Fruit fly (Drosophila melanogaster) whole organism, prepupa: ENCODE measurements around the gene GstD2.

Source experiments
- Blimp-1 ChIP-seq: fragments of 200-800 bp; sonication (Bioruptor generic); optimal IDR thresholded peaks from 3 replicates; lab custom pipeline; 2017; ENCODE audit warnings: missing biosample characterization, missing genetic modification characterization, mild to moderate bottlenecking, moderate library complexity, missing genetic modification reagents
- CG10631 ChIP-seq: fragments of 200-800 bp; sonication (Bioruptor generic); optimal IDR thresholded peaks from 2 replicates; lab custom pipeline; 2016; ENCODE audit warnings: missing biosample characterization, missing genetic modification characterization
- CG10669 ChIP-seq: fragments of 200-800 bp; sonication (Bioruptor generic); optimal IDR thresholded peaks from 3 replicates; lab custom pipeline; 2018; ENCODE audit warnings: missing biosample characterization, mild to moderate bottlenecking, missing genetic modification characterization, moderate library complexity
- CG11294 ChIP-seq: fragments of 200-800 bp; sonication (Bioruptor generic); IDR thresholded peaks from 2 replicates; pipeline ENCODE4 v1.3.6; 2022; ENCODE audit warnings: missing biosample characterization, missing genetic modification characterization
- CG15336 ChIP-seq: fragments of 200-800 bp; sonication (Bioruptor generic); IDR thresholded peaks from 2 replicates; pipeline ENCODE4 v1.3.6; 2022; ENCODE audit warnings: missing biosample characterization, missing genetic modification characterization
- CG16779 ChIP-seq: fragments of 200-800 bp; sonication (Bioruptor generic); optimal IDR thresholded peaks from 3 replicates; lab custom pipeline; 2017; ENCODE audit warnings: missing biosample characterization, mild to moderate bottlenecking, missing genetic modification characterization
- CG3032 ChIP-seq: fragments of 200-800 bp; optimal IDR thresholded peaks from 2 replicates; lab custom pipeline; 2019; ENCODE audit warnings: missing biosample characterization, mild to moderate bottlenecking, missing genetic modification characterization, moderate library complexity
- CG32006 ChIP-seq: fragments of 200-800 bp; sonication (Bioruptor generic); optimal IDR thresholded peaks from 3 replicates; lab custom pipeline; 2017; ENCODE audit warnings: missing biosample characterization, mild to moderate bottlenecking, missing genetic modification characterization
- CG34406 ChIP-seq: fragments of 200-800 bp; sonication (Bioruptor generic); optimal IDR thresholded peaks from 3 replicates; lab custom pipeline; 2016; ENCODE audit warnings: missing biosample characterization, missing genetic modification characterization
- CG3919 ChIP-seq: fragments of 200-800 bp; sonication (Bioruptor generic); optimal IDR thresholded peaks from 3 replicates; lab custom pipeline; 2016; ENCODE audit warnings: missing biosample characterization, missing genetic modification characterization
- CG4318 ChIP-seq: fragments of 200-800 bp; sonication (Bioruptor generic); optimal IDR thresholded peaks from 3 replicates; lab custom pipeline; 2017; ENCODE audit warnings: missing biosample characterization, mild to moderate bottlenecking, missing genetic modification characterization
- CG6163 ChIP-seq: fragments of 200-800 bp; sonication (Bioruptor generic); IDR thresholded peaks from 3 replicates; pipeline ENCODE4 v1.3.6; 2022; ENCODE audit warnings: missing biosample characterization, missing genetic modification characterization
- CG6276 ChIP-seq: fragments of 200-800 bp; sonication (Bioruptor generic); optimal IDR thresholded peaks from 2 replicates; lab custom pipeline; 2017; ENCODE audit warnings: missing biosample characterization, mild to moderate bottlenecking, missing genetic modification characterization
- CG6792 ChIP-seq: fragments of 200-800 bp; sonication (Bioruptor generic); optimal IDR thresholded peaks from 3 replicates; lab custom pipeline; 2016; ENCODE audit warnings: missing biosample characterization, missing genetic modification characterization
- CG6808 ChIP-seq: fragments of 200-800 bp; sonication (Bioruptor generic); optimal IDR thresholded peaks from 3 replicates; lab custom pipeline; 2017; ENCODE audit warnings: missing biosample characterization, missing genetic modification characterization, mild to moderate bottlenecking, moderate library complexity, missing genetic modification reagents
- CG6854 ChIP-seq: fragments of 200-800 bp; sonication (Bioruptor generic); optimal IDR thresholded peaks from 2 replicates; lab custom pipeline; 2017; ENCODE audit warnings: missing biosample characterization, mild to moderate bottlenecking, missing genetic modification characterization
- CG7368 ChIP-seq: fragments of 200-800 bp; sonication (Bioruptor generic); optimal IDR thresholded peaks from 3 replicates; lab custom pipeline; 2016; ENCODE audit warnings: missing biosample characterization, missing genetic modification characterization
- CG8119 ChIP-seq: fragments of 200-800 bp; sonication (Bioruptor generic); IDR thresholded peaks from 3 replicates; pipeline ENCODE4 v1.3.6; 2022; ENCODE audit warnings: missing biosample characterization, missing genetic modification characterization
- CG8319 ChIP-seq: fragments of 200-800 bp; sonication (Bioruptor generic); optimal IDR thresholded peaks from 3 replicates; lab custom pipeline; 2016; ENCODE audit warnings: missing biosample characterization, missing genetic modification characterization
- CG8632 ChIP-seq: fragments of 200-800 bp; sonication (Bioruptor generic); optimal IDR thresholded peaks from 3 replicates; lab custom pipeline; 2016; ENCODE audit warnings: missing biosample characterization, missing genetic modification characterization
- CG9139 ChIP-seq: fragments of 200-800 bp; sonication (Bioruptor generic); optimal IDR thresholded peaks from 3 replicates; lab custom pipeline; 2017; ENCODE audit warnings: missing biosample characterization, mild to moderate bottlenecking, missing genetic modification characterization
- Eip78C ChIP-seq: fragments of 200-800 bp; sonication (Bioruptor generic); peaks from one replicate; lab custom pipeline; 2016; ENCODE audit warnings: missing biosample characterization, missing genetic modification characterization
- Eip93F ChIP-seq: fragments of 200-800 bp; sonication (Bioruptor generic); optimal IDR thresholded peaks from 2 replicates; lab custom pipeline; 2016; ENCODE audit warnings: missing biosample characterization, mild to moderate bottlenecking, missing genetic modification characterization
- Ets21C ChIP-seq: fragments of 200-800 bp; sonication (Bioruptor generic); optimal IDR thresholded peaks from 3 replicates; lab custom pipeline; 2016; ENCODE audit warnings: missing biosample characterization, missing genetic modification characterization
- Ets96B ChIP-seq: fragments of 200-800 bp; optimal IDR thresholded peaks from 2 replicates; lab custom pipeline; 2019; ENCODE audit warnings: missing biosample characterization, mild to moderate bottlenecking, missing genetic modification characterization, moderate library complexity
- Gug ChIP-seq: fragments of 200-800 bp; sonication (Bioruptor generic); IDR thresholded peaks from 2 replicates; pipeline ENCODE4 v1.3.6; 2022; ENCODE audit warnings: missing biosample characterization, missing genetic modification characterization
- Hr39 ChIP-seq: fragments of 200-800 bp; sonication (Bioruptor generic); optimal IDR thresholded peaks from 2 replicates; lab custom pipeline; 2016; ENCODE audit warnings: missing biosample characterization, missing genetic modification characterization
- Met ChIP-seq: fragments of 200-800 bp; sonication (Bioruptor generic); optimal IDR thresholded peaks from 3 replicates; lab custom pipeline; 2016; ENCODE audit warnings: missing biosample characterization, missing genetic modification characterization
- OdsH ChIP-seq: fragments of 200-800 bp; sonication (Bioruptor generic); optimal IDR thresholded peaks from 3 replicates; lab custom pipeline; 2016; ENCODE audit warnings: missing biosample characterization, missing genetic modification characterization
- Smox ChIP-seq: fragments of 200-800 bp; sonication (Bioruptor generic); optimal IDR thresholded peaks from 3 replicates; lab custom pipeline; 2016; ENCODE audit warnings: missing biosample characterization, missing genetic modification characterization
- Sox102F ChIP-seq: fragments of 200-800 bp; sonication (Bioruptor generic); optimal IDR thresholded peaks from 2 replicates; lab custom pipeline; 2016; ENCODE audit warnings: missing biosample characterization, mild to moderate bottlenecking, missing genetic modification characterization
- Sox15 ChIP-seq: fragments of 200-800 bp; sonication (Bioruptor generic); optimal IDR thresholded peaks from 3 replicates; lab custom pipeline; 2016; ENCODE audit warnings: missing biosample characterization, missing genetic modification characterization
- achi ChIP-seq: fragments of 200-800 bp; sonication (Bioruptor generic); optimal IDR thresholded peaks from 3 replicates; lab custom pipeline; 2016; ENCODE audit warnings: missing biosample characterization, missing genetic modification characterization
- acj6 ChIP-seq: fragments of 200-800 bp; sonication (Bioruptor generic); optimal IDR thresholded peaks from 3 replicates; lab custom pipeline; 2016; ENCODE audit warnings: missing biosample characterization, missing genetic modification characterization
- cyc ChIP-seq: fragments of 200-800 bp; sonication (Bioruptor generic); optimal IDR thresholded peaks from 3 replicates; lab custom pipeline; 2016; ENCODE audit warnings: missing biosample characterization, missing genetic modification characterization
- eg ChIP-seq: fragments of 200-800 bp; sonication (Bioruptor generic); IDR thresholded peaks from 3 replicates; pipeline ENCODE4 v1.3.6; 2022; ENCODE audit warnings: missing biosample characterization, missing genetic modification characterization
- esn ChIP-seq: fragments of 200-800 bp; sonication (Bioruptor generic); optimal IDR thresholded peaks from 2 replicates; lab custom pipeline; 2016; ENCODE audit warnings: missing biosample characterization, mild to moderate bottlenecking, missing genetic modification characterization, moderate library complexity
- fd59A ChIP-seq: fragments of 200-800 bp; sonication (Bioruptor generic); optimal IDR thresholded peaks from 2 replicates; lab custom pipeline; 2017; ENCODE audit warnings: missing biosample characterization, mild to moderate bottlenecking, missing genetic modification characterization, missing genetic modification reagents
- fd85E ChIP-seq: fragments of 200-800 bp; sonication (Bioruptor generic); optimal IDR thresholded peaks from 3 replicates; lab custom pipeline; 2016; ENCODE audit warnings: missing biosample characterization, missing genetic modification characterization
- fkh ChIP-seq: fragments of 200-800 bp; sonication (Bioruptor generic); optimal IDR thresholded peaks from 3 replicates; lab custom pipeline; 2017; ENCODE audit warnings: missing biosample characterization, mild to moderate bottlenecking, missing genetic modification characterization, moderate library complexity
- lz ChIP-seq: fragments of 200-800 bp; sonication (Bioruptor generic); optimal IDR thresholded peaks from 3 replicates; lab custom pipeline; 2016; ENCODE audit warnings: missing biosample characterization, missing genetic modification characterization
- net ChIP-seq: fragments of 200-800 bp; sonication (Bioruptor generic); optimal IDR thresholded peaks from 3 replicates; lab custom pipeline; 2016; ENCODE audit warnings: missing biosample characterization, missing genetic modification characterization
- pdm3 ChIP-seq: fragments of 200-800 bp; sonication (Bioruptor generic); optimal IDR thresholded peaks from 3 replicates; lab custom pipeline; 2016; ENCODE audit warnings: missing biosample characterization, missing genetic modification characterization
- salr ChIP-seq, 2 experiments: fragments of 200-800 bp; sonication (Bioruptor generic); optimal IDR thresholded peaks; 3 replicates each; lab custom pipeline; 2016 to 2018; ENCODE audit warnings: missing biosample characterization in 2 of 2, missing genetic modification characterization in 2 of 2, mild to moderate bottlenecking in 1 of 2
- spab ChIP-seq: fragments of 200-800 bp; sonication (Bioruptor generic); optimal IDR thresholded peaks from 2 replicates; lab custom pipeline; 2017; ENCODE audit warnings: missing biosample characterization, mild to moderate bottlenecking, missing genetic modification characterization, missing genetic modification reagents
- ss ChIP-seq, 2 experiments: fragments of 200-800 bp; sonication (Bioruptor generic); optimal IDR thresholded peaks; 2 replicates in 1 of 2; 3 replicates in 1 of 2; lab custom pipeline; 2017 to 2018; ENCODE audit warnings: mild to moderate bottlenecking in 2 of 2, missing biosample characterization in 2 of 2, missing genetic modification characterization in 2 of 2, moderate library complexity in 1 of 2
- svp ChIP-seq: fragments of 200-800 bp; sonication (Bioruptor generic); peaks from one replicate; lab custom pipeline; 2016; ENCODE audit warnings: missing biosample characterization, missing genetic modification characterization
- vri ChIP-seq: fragments of 200-800 bp; sonication (Bioruptor generic); optimal IDR thresholded peaks from 3 replicates; lab custom pipeline; 2016; ENCODE audit warnings: missing biosample characterization, mild to moderate bottlenecking, missing genetic modification characterization

GstD2 gene

dm6 chr3R:12406235-12407196 lies 34.7 kb downstream of the GstD2 start, which contains the start of gene CG5167 (continued):
- TF ChIP-seq Eip78C (GFP tag; lab: Kevin White, UChicago) (peak; percentile 87), Sox102F (GFP tag; lab: Kevin White, UChicago) (peak; percentile 46), Met (GFP tag; lab: Kevin White, UChicago) (no peak), CG9139 (GFP tag; lab: Kevin White, UChicago) (peak; percentile 87), CG32006 (GFP tag; lab: Kevin White, UChicago) (no peak), Hr39 (GFP tag; lab: Kevin White, UChicago) (peak; percentile 28), CG8319 (no peak), CG11294 (no peak), net (peak; percentile 76), vri (GFP tag; lab: Kevin White, UChicago) (peak; percentile 16), CG34406 (peak; percentile 36), acj6 (no peak), Gug (no peak; the same call in 1 of the 2 replicates), CG16779 (tag; lab: Kevin White, UChicago) (peak; percentile 87), CG3919 (peak; percentile 43), CG8119 (GFP tag; lab: Robert Waterston, UW) (peak; percentile 59), Blimp-1 (no peak), CG6854 (GFP tag; lab: Kevin White, UChicago) (peak; percentile 59), fkh (peak; percentile 25), Sox15 (GFP tag; lab: Kevin White, UChicago) (no peak), eg (GFP tag; lab: Robert Waterston, UW) (peak; percentile 70), CG7368 (GFP tag; lab: Kevin White, UChicago) (no peak), spab (GFP tag; lab: Kevin White, UChicago) (peak; percentile 54), OdsH (GFP tag; lab: Kevin White, UChicago) (no peak), CG6276 (peak; percentile 92), CG8632 (GFP tag; lab: Kevin White, UChicago) (peak; percentile 20), svp (GFP tag; lab: Kevin White, UChicago) (peak; percentile 69), salr (GFP tag; optimal IDR thresholded peaks at IDR 0.05; lab: Kevin White, UChicago) (peak; percentile 41 to 50), esn (GFP tag; lab: Kevin White, UChicago) (peak; percentile 63), cyc (GFP tag; lab: Kevin White, UChicago) (peak; percentile 8), CG6808 (GFP tag; lab: Kevin White, UChicago) (peak; percentile 76), CG10631 (GFP tag; lab: Kevin White, UChicago) (no peak), Ets21C (no peak), lz (peak; percentile 58), fd85E (GFP tag; lab: Kevin White, UChicago) (no peak), CG6792 (GFP tag; lab: Kevin White, UChicago) (no peak)
- TF ChIP-seq, all 60 proteins: peak for 38

- TF ChIP-seq CG10669 (GFP tag; lab: Kevin White, UChicago), result no peak
- peak; percentile 10 for TF ChIP-seq Ets96B (tag; lab: Kevin White, UChicago)
- TF ChIP-seq cyc (GFP tag; lab: Kevin White, UChicago), result no peak
- TF ChIP-seq ss (GFP tag; optimal IDR thresholded peaks at IDR 0.05; lab: Kevin White, UChicago), result peak in 1 of 2 experiments; percentile 38
- TF ChIP-seq CG6792 (GFP tag; lab: Kevin White, UChicago), result no peak
- TF ChIP-seq svp (GFP tag; lab: Kevin White, UChicago), result no peak
- TF ChIP-seq Ets21C, result no peak
- no peak for TF ChIP-seq fd85E (GFP tag; lab: Kevin White, UChicago)
- no peak for TF ChIP-seq Eip93F (GFP tag; lab: Kevin White, UChicago)
- TF ChIP-seq Gug, result no peak
- no peak for TF ChIP-seq CG8119 (GFP tag; lab: Robert Waterston, UW)
- TF ChIP-seq CG6276, result no peak
- TF ChIP-seq fd59A (GFP tag; lab: Kevin White, UChicago), result no peak
- TF ChIP-seq CG6163, result peak; percentile 20; the same call in 1 of the 3 replicates
- TF ChIP-seq CG9139 (GFP tag; lab: Kevin White, UChicago), result no peak
- TF ChIP-seq CG3032 (tag; lab: Kevin White, UChicago), result no peak
- TF ChIP-seq Met (GFP tag; lab: Kevin White, UChicago), result no peak
- TF ChIP-seq pdm3 (GFP tag; lab: Kevin White, UChicago), result no peak
- TF ChIP-seq CG8632 (GFP tag; lab: Kevin White, UChicago), result no peak
- 0 out of 2 replicates have a peak, but pooled peaks have one; percentile 25 for TF ChIP-seq CG15336 (GFP tag; lab: Robert Waterston, UW)
- peak; percentile 67 for TF ChIP-seq Eip78C (GFP tag; lab: Kevin White, UChicago)
- TF ChIP-seq achi (GFP tag; lab: Kevin White, UChicago), result no peak
- TF ChIP-seq CG4318 (GFP tag; lab: Kevin White, UChicago), result no peak
- no peak for TF ChIP-seq salr (GFP tag; optimal IDR thresholded peaks at IDR 0.05; lab: Kevin White, UChicago)
- TF ChIP-seq CG34406, result no peak
- no peak for TF ChIP-seq Smox (GFP tag; lab: Kevin White, UChicago)
Observed at dm6 chr3R:12408160-12408559, 36.4 kb downstream of the GstD2 start, which contains the start of gene CG5196. Gene CG5196 (plus strand): TSS chr3R:12408316.
